Worm (Caenorhabditis elegans) whole organism, early embryonic: Measurements from ENCODE around the gene srx-119.

Source experiments
- B0310.2 ChIP-seq: sonication (generic microtip); optimal IDR thresholded peaks from 2 replicates; lab custom pipeline; 2016; ENCODE audit warnings: mild to moderate bottlenecking, missing genetic modification characterization, missing compliant biosample characterization
- F13C5.2 ChIP-seq: sonication (generic microtip); optimal IDR thresholded peaks from 2 replicates; lab custom pipeline; 2017; ENCODE audit warnings: mild to moderate bottlenecking, missing genetic modification characterization, inconsistent platforms, missing compliant biosample characterization
- aly-1 ChIP-seq: sonication (generic microtip); optimal IDR thresholded peaks from 2 replicates; lab custom pipeline; 2016; ENCODE audit warnings: missing genetic modification characterization, missing compliant biosample characterization
- ama-1 ChIP-seq: fragments of 150-350 bp; optimal IDR thresholded peaks from 2 replicates; lab custom pipeline; 2014
- ceh-13 ChIP-seq: fragments of 200-800 bp; sonication (Bioruptor generic); optimal IDR thresholded peaks from 2 replicates; lab custom pipeline; 2018; ENCODE audit warnings: mild to moderate bottlenecking, missing genetic modification characterization, missing compliant biosample characterization
- flt-1 ChIP-seq: fragments of 200-800 bp; sonication (Bioruptor generic); IDR thresholded peaks from 2 replicates; pipeline ENCODE4 v1.3.6; 2022; ENCODE audit warnings: missing genetic modification characterization, missing compliant biosample characterization
- hmbx-1 ChIP-seq: sonication (generic microtip); optimal IDR thresholded peaks from 2 replicates; lab custom pipeline; 2016; ENCODE audit warnings: mild to moderate bottlenecking, missing genetic modification characterization, missing compliant biosample characterization
- hnd-1 ChIP-seq: sonication (generic microtip); optimal IDR thresholded peaks from 2 replicates; lab custom pipeline; 2016; ENCODE audit warnings: missing genetic modification characterization, missing compliant biosample characterization
- pes-1 ChIP-seq: fragments of 200-800 bp; sonication (Bioruptor generic); IDR thresholded peaks from 2 replicates; pipeline ENCODE4 v1.3.6; 2022; ENCODE audit warnings: missing genetic modification reagents, missing genetic modification characterization, missing compliant biosample characterization
- scrt-1 ChIP-seq: fragments of 200-800 bp; sonication (Bioruptor generic); IDR thresholded peaks from 2 replicates; pipeline ENCODE4 v1.3.6; 2022; ENCODE audit warnings: missing genetic modification characterization, missing compliant biosample characterization
- sea-1 ChIP-seq: fragments of 200-800 bp; sonication (Bioruptor generic); conservative IDR thresholded peaks from 2 replicates; pipeline ENCODE4 v1.3.6; 2022; ENCODE audit warnings: missing genetic modification characterization, missing compliant biosample characterization
- tra-4 ChIP-seq: sonication (generic microtip); optimal IDR thresholded peaks from 2 replicates; lab custom pipeline; 2017; ENCODE audit warnings: missing genetic modification characterization, missing compliant biosample characterization

DNA sequence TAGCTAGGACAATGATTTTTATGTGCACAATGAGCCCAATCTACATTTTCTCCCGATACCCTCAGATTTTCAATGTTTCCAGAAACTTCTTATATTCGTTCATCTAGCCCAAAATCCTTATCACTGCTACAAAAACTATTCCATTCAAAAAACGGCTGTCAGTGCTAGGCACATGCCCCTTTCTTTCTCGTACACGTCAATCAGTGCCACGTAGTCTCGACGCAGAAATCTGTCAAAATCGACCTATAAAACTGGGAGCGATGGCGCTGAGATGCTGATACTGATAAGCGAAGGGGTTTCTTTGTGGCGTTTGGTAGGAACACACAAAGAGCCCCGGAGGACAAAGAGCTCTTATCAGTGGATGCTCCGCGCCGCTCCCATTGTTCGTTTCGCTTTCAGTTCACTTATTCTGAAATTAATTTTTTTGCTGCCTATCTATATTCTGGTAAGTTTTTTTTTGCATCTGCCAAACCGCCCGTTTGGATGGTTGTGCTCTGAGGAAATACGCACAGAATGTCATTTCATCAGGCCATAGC, 9.2 kb upstream of the srx-119 start, which contains the start of gene srh-70:
- no peak for TF ChIP-seq ama-1 (lab: Kevin White, UChicago)
- no peak for TF ChIP-seq B0310.2 (tag; lab: Kevin White, UChicago)
- TF ChIP-seq ceh-13 (GFP tag; lab: Kevin White, UChicago), result no peak
- no peak for TF ChIP-seq F13C5.2
- no peak for TF ChIP-seq hmbx-1 (tag; lab: Kevin White, UChicago)
- TF ChIP-seq sea-1 (GFP tag; lab: Robert Waterston, UW), result no peak
- no peak for TF ChIP-seq flt-1
- TF ChIP-seq hnd-1 (tag; lab: Kevin White, UChicago), result no peak
- no peak for TF ChIP-seq aly-1
- TF ChIP-seq tra-4 (tag; lab: Kevin White, UChicago), result no peak
- no peak for TF ChIP-seq pes-1 (GFP tag; lab: Robert Waterston, UW)
- TF ChIP-seq scrt-1 (GFP tag; lab: Robert Waterston, UW), result no peak
